Fruit fly (Drosophila melanogaster) whole organism, prepupa: ENCODE data around the gene Vps2.

Experiments
- Blimp-1 ChIP-seq: fragments of 200-800 bp; sonication (Bioruptor generic); optimal IDR thresholded peaks from 3 replicates; lab custom pipeline; 2017; ENCODE audit warnings: missing biosample characterization, missing genetic modification characterization, mild to moderate bottlenecking, moderate library complexity, missing genetic modification reagents
- CG10669 ChIP-seq: fragments of 200-800 bp; sonication (Bioruptor generic); optimal IDR thresholded peaks from 3 replicates; lab custom pipeline; 2018; ENCODE audit warnings: missing biosample characterization, mild to moderate bottlenecking, missing genetic modification characterization, moderate library complexity
- CG11294 ChIP-seq: fragments of 200-800 bp; sonication (Bioruptor generic); IDR thresholded peaks from 2 replicates; pipeline ENCODE4 v1.3.6; 2022; ENCODE audit warnings: missing biosample characterization, missing genetic modification characterization
- CG11762 ChIP-seq: fragments of 200-800 bp; sonication (Bioruptor generic); optimal IDR thresholded peaks from 3 replicates; lab custom pipeline; 2016; ENCODE audit warnings: missing biosample characterization, missing genetic modification characterization; ENCODE audit not compliant: insufficient read depth
- CG11902 ChIP-seq: fragments of 200-800 bp; sonication (Bioruptor generic); optimal IDR thresholded peaks from 3 replicates; lab custom pipeline; 2016; ENCODE audit warnings: missing biosample characterization, missing genetic modification characterization
- CG15336 ChIP-seq: fragments of 200-800 bp; sonication (Bioruptor generic); IDR thresholded peaks from 2 replicates; pipeline ENCODE4 v1.3.6; 2022; ENCODE audit warnings: missing biosample characterization, missing genetic modification characterization
- CG16779 ChIP-seq: fragments of 200-800 bp; sonication (Bioruptor generic); optimal IDR thresholded peaks from 3 replicates; lab custom pipeline; 2017; ENCODE audit warnings: missing biosample characterization, mild to moderate bottlenecking, missing genetic modification characterization
- CG3032 ChIP-seq: fragments of 200-800 bp; optimal IDR thresholded peaks from 2 replicates; lab custom pipeline; 2019; ENCODE audit warnings: missing biosample characterization, mild to moderate bottlenecking, missing genetic modification characterization, moderate library complexity
- CG31627 ChIP-seq: fragments of 200-800 bp; sonication (Bioruptor generic); optimal IDR thresholded peaks from 3 replicates; lab custom pipeline; 2016; ENCODE audit warnings: missing biosample characterization, missing genetic modification characterization
- CG32006 ChIP-seq: fragments of 200-800 bp; sonication (Bioruptor generic); optimal IDR thresholded peaks from 3 replicates; lab custom pipeline; 2017; ENCODE audit warnings: missing biosample characterization, mild to moderate bottlenecking, missing genetic modification characterization
- CG3919 ChIP-seq: fragments of 200-800 bp; sonication (Bioruptor generic); optimal IDR thresholded peaks from 3 replicates; lab custom pipeline; 2016; ENCODE audit warnings: missing biosample characterization, missing genetic modification characterization
- CG4318 ChIP-seq: fragments of 200-800 bp; sonication (Bioruptor generic); optimal IDR thresholded peaks from 3 replicates; lab custom pipeline; 2017; ENCODE audit warnings: missing biosample characterization, mild to moderate bottlenecking, missing genetic modification characterization
- CG6163 ChIP-seq: fragments of 200-800 bp; sonication (Bioruptor generic); IDR thresholded peaks from 3 replicates; pipeline ENCODE4 v1.3.6; 2022; ENCODE audit warnings: missing biosample characterization, missing genetic modification characterization
- CG6276 ChIP-seq: fragments of 200-800 bp; sonication (Bioruptor generic); optimal IDR thresholded peaks from 2 replicates; lab custom pipeline; 2017; ENCODE audit warnings: missing biosample characterization, mild to moderate bottlenecking, missing genetic modification characterization
- CG6792 ChIP-seq: fragments of 200-800 bp; sonication (Bioruptor generic); optimal IDR thresholded peaks from 3 replicates; lab custom pipeline; 2016; ENCODE audit warnings: missing biosample characterization, missing genetic modification characterization
- CG6808 ChIP-seq: fragments of 200-800 bp; sonication (Bioruptor generic); optimal IDR thresholded peaks from 3 replicates; lab custom pipeline; 2017; ENCODE audit warnings: missing biosample characterization, missing genetic modification characterization, mild to moderate bottlenecking, moderate library complexity, missing genetic modification reagents
- CG7368 ChIP-seq: fragments of 200-800 bp; sonication (Bioruptor generic); optimal IDR thresholded peaks from 3 replicates; lab custom pipeline; 2016; ENCODE audit warnings: missing biosample characterization, missing genetic modification characterization
- CG8119 ChIP-seq: fragments of 200-800 bp; sonication (Bioruptor generic); IDR thresholded peaks from 3 replicates; pipeline ENCODE4 v1.3.6; 2022; ENCODE audit warnings: missing biosample characterization, missing genetic modification characterization
- CG8319 ChIP-seq: fragments of 200-800 bp; sonication (Bioruptor generic); optimal IDR thresholded peaks from 3 replicates; lab custom pipeline; 2016; ENCODE audit warnings: missing biosample characterization, missing genetic modification characterization
- CG8632 ChIP-seq: fragments of 200-800 bp; sonication (Bioruptor generic); optimal IDR thresholded peaks from 3 replicates; lab custom pipeline; 2016; ENCODE audit warnings: missing biosample characterization, missing genetic modification characterization
- CG9139 ChIP-seq: fragments of 200-800 bp; sonication (Bioruptor generic); optimal IDR thresholded peaks from 3 replicates; lab custom pipeline; 2017; ENCODE audit warnings: missing biosample characterization, mild to moderate bottlenecking, missing genetic modification characterization
- Eip75B ChIP-seq: fragments of 200-800 bp; sonication (Bioruptor generic); optimal IDR thresholded peaks from 3 replicates; lab custom pipeline; 2016; ENCODE audit warnings: missing biosample characterization, missing genetic modification characterization
- Eip93F ChIP-seq: fragments of 200-800 bp; sonication (Bioruptor generic); optimal IDR thresholded peaks from 2 replicates; lab custom pipeline; 2016; ENCODE audit warnings: missing biosample characterization, mild to moderate bottlenecking, missing genetic modification characterization
- Gug ChIP-seq: fragments of 200-800 bp; sonication (Bioruptor generic); IDR thresholded peaks from 2 replicates; pipeline ENCODE4 v1.3.6; 2022; ENCODE audit warnings: missing biosample characterization, missing genetic modification characterization
- Hr38 ChIP-seq: sonication (Bioruptor generic); optimal IDR thresholded peaks from 2 replicates; lab custom pipeline; 2016; ENCODE audit warnings: missing biosample characterization, missing genetic modification characterization
- Hr39 ChIP-seq: fragments of 200-800 bp; sonication (Bioruptor generic); optimal IDR thresholded peaks from 2 replicates; lab custom pipeline; 2016; ENCODE audit warnings: missing biosample characterization, missing genetic modification characterization
- Lpt ChIP-seq: fragments of 200-800 bp; sonication (Bioruptor generic); optimal IDR thresholded peaks from 3 replicates; lab custom pipeline; 2016; ENCODE audit warnings: missing biosample characterization, missing genetic modification characterization
- Met ChIP-seq: fragments of 200-800 bp; sonication (Bioruptor generic); optimal IDR thresholded peaks from 3 replicates; lab custom pipeline; 2016; ENCODE audit warnings: missing biosample characterization, missing genetic modification characterization
- OdsH ChIP-seq: fragments of 200-800 bp; sonication (Bioruptor generic); optimal IDR thresholded peaks from 3 replicates; lab custom pipeline; 2016; ENCODE audit warnings: missing biosample characterization, missing genetic modification characterization
- Smox ChIP-seq: fragments of 200-800 bp; sonication (Bioruptor generic); optimal IDR thresholded peaks from 3 replicates; lab custom pipeline; 2016; ENCODE audit warnings: missing biosample characterization, missing genetic modification characterization
- Sox14 ChIP-seq: fragments of 200-800 bp; sonication (Bioruptor generic); optimal IDR thresholded peaks from 3 replicates; lab custom pipeline; 2016; ENCODE audit warnings: missing biosample characterization, missing genetic modification characterization
- cyc ChIP-seq: fragments of 200-800 bp; sonication (Bioruptor generic); optimal IDR thresholded peaks from 3 replicates; lab custom pipeline; 2016; ENCODE audit warnings: missing biosample characterization, missing genetic modification characterization
- eg ChIP-seq: fragments of 200-800 bp; sonication (Bioruptor generic); IDR thresholded peaks from 3 replicates; pipeline ENCODE4 v1.3.6; 2022; ENCODE audit warnings: missing biosample characterization, missing genetic modification characterization
- esn ChIP-seq: fragments of 200-800 bp; sonication (Bioruptor generic); optimal IDR thresholded peaks from 2 replicates; lab custom pipeline; 2016; ENCODE audit warnings: missing biosample characterization, mild to moderate bottlenecking, missing genetic modification characterization, moderate library complexity
- fd59A ChIP-seq: fragments of 200-800 bp; sonication (Bioruptor generic); optimal IDR thresholded peaks from 2 replicates; lab custom pipeline; 2017; ENCODE audit warnings: missing biosample characterization, mild to moderate bottlenecking, missing genetic modification characterization, missing genetic modification reagents
- fd85E ChIP-seq: fragments of 200-800 bp; sonication (Bioruptor generic); optimal IDR thresholded peaks from 3 replicates; lab custom pipeline; 2016; ENCODE audit warnings: missing biosample characterization, missing genetic modification characterization
- fkh ChIP-seq: fragments of 200-800 bp; sonication (Bioruptor generic); optimal IDR thresholded peaks from 3 replicates; lab custom pipeline; 2017; ENCODE audit warnings: missing biosample characterization, mild to moderate bottlenecking, missing genetic modification characterization, moderate library complexity
- lz ChIP-seq: fragments of 200-800 bp; sonication (Bioruptor generic); optimal IDR thresholded peaks from 3 replicates; lab custom pipeline; 2016; ENCODE audit warnings: missing biosample characterization, missing genetic modification characterization
- pdm3 ChIP-seq: fragments of 200-800 bp; sonication (Bioruptor generic); optimal IDR thresholded peaks from 3 replicates; lab custom pipeline; 2016; ENCODE audit warnings: missing biosample characterization, missing genetic modification characterization
- topi ChIP-seq: fragments of 200-800 bp; sonication (Bioruptor generic); optimal IDR thresholded peaks from 3 replicates; lab custom pipeline; 2016; ENCODE audit warnings: missing biosample characterization, missing genetic modification characterization

Gene Vps2

DNA sequence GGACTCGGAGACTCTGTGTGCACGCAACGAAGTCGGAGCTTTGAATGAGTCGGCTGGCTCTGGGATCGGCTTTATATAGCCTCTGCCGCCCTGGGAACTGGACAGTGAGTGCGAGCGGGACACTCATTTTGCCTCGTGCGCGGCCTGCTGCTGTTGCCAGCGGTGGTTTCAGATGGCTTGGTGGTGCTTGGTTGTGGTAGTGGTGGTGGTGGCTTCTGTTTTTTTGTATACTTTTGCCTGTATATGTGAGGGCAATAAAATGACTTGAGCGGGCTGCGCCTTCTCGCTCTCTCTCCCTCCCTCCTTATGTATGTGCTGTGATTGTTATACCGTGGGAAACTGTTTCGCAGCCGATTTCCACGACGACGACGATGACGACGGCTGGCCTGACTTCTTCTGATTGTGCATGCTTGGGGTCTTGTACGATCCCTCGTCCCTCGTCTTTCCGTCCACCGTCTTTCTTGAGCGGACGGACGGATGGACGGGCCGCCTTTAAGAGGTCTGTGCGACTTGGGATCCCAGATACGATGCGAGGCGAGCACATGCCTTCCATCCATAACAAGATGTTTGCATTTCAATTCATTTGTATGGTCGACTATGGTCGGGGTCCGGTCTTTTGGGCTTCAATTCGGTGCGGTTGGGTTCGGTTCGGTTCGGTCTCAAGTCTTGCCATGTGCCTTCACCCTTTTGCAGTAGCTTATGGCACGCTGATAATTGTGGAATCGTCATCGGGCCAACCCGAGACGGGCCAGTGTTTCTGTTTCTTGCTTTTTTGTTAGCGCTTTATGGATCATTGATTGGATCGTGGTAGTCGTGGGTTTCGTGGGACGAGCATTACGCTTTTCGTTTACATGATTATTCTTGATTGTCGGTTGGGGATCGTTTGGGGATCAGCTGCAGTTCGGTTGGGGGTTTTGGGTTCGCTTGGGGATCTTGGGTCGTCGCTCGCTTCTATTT lies 46.4 kb upstream of the Vps2 start (continued):
- TF ChIP-seq esn (GFP tag; lab: Kevin White, UChicago) (no peak), Blimp-1 (GFP tag; lab: Kevin White, UChicago) (peak; percentile 15), fd85E (GFP tag; lab: Kevin White, UChicago) (no peak), CG11294 (GFP tag; lab: Robert Waterston, UW) (no peak), CG8632 (GFP tag; lab: Kevin White, UChicago) (no peak), Smox (GFP tag; lab: Kevin White, UChicago) (peak; percentile 25), CG9139 (GFP tag; lab: Kevin White, UChicago) (peak; percentile 69), OdsH (GFP tag; lab: Kevin White, UChicago) (no peak), eg (peak; percentile 71), CG15336 (peak; percentile 58), Gug (GFP tag; lab: Robert Waterston, UW) (0 out of 2 replicates have a peak, but pooled peaks have one; percentile 29), CG3032 (tag; lab: Kevin White, UChicago) (peak; percentile 44), CG3919 (GFP tag; lab: Kevin White, UChicago) (peak; percentile 18), Hr38 (GFP tag; lab: Kevin White, UChicago) (no peak), CG6163 (GFP tag; lab: Robert Waterston, UW) (peak; percentile 33; the same call in 1 of the 3 replicates), Eip93F (GFP tag; lab: Kevin White, UChicago) (peak; percentile 15), CG32006 (GFP tag; lab: Kevin White, UChicago) (no peak), CG11762 (GFP tag; lab: Kevin White, UChicago) (no peak), Sox14 (GFP tag; lab: Kevin White, UChicago) (peak; percentile 12), CG6792 (GFP tag; lab: Kevin White, UChicago) (no peak), CG6276 (GFP tag; lab: Kevin White, UChicago) (peak; percentile 61), Met (GFP tag; lab: Kevin White, UChicago) (peak; percentile 60)
- TF ChIP-seq, all 60 proteins: peak for 34

DNA sequence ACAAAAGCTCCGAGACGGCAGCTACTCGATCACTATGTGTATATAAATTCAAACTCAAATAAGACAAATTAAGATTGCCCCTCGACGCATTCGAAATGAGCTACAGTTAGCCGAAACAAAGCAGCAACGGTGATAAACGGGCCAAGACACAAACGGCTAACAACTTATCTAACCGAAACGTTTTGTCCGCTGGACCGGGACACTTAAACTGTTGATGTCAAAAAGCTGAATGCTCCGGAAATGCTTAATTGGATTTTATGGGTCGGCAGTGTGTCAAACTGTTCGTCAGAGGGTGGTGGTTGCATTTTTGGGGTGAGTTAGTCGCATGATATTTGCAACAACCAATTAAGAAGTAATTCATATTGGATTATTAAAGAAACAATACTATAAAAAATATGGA lies 45.3 kb upstream of the Vps2 start:
- TF ChIP-seq fkh (GFP tag; lab: Kevin White, UChicago) (no peak), CG7368 (GFP tag; lab: Kevin White, UChicago) (no peak), Gug (GFP tag; lab: Robert Waterston, UW) (no peak), Hr39 (GFP tag; lab: Kevin White, UChicago) (no peak), CG10669 (no peak), topi (GFP tag; lab: Kevin White, UChicago) (no peak)
- TF ChIP-seq, all 60 proteins: peak for 0

- TF ChIP-seq Eip75B (GFP tag; lab: Kevin White, UChicago) (peak; percentile 21), CG7368 (GFP tag; lab: Kevin White, UChicago) (no peak), Smox (GFP tag; lab: Kevin White, UChicago) (peak; percentile 43), CG10669 (peak; percentile 71), CG31627 (peak; percentile 46), esn (GFP tag; lab: Kevin White, UChicago) (peak; percentile 40), topi (GFP tag; lab: Kevin White, UChicago) (peak; percentile 51), CG6792 (GFP tag; lab: Kevin White, UChicago) (peak; percentile 29), CG9139 (GFP tag; lab: Kevin White, UChicago) (peak; percentile 88), CG32006 (GFP tag; lab: Kevin White, UChicago) (peak; percentile 43), Lpt (GFP tag; lab: Kevin White, UChicago) (peak; percentile 50), fd85E (GFP tag; lab: Kevin White, UChicago) (peak; percentile 9), Met (GFP tag; lab: Kevin White, UChicago) (peak; percentile 91), fkh (GFP tag; lab: Kevin White, UChicago) (peak; percentile 8), CG8119 (GFP tag; lab: Robert Waterston, UW) (peak; percentile 69), Hr39 (GFP tag; lab: Kevin White, UChicago) (peak; percentile 27), CG8319 (peak; percentile 38), lz (no peak), CG16779 (tag; lab: Kevin White, UChicago) (peak; percentile 45), fd59A (peak; percentile 39), pdm3 (GFP tag; lab: Kevin White, UChicago) (peak; percentile 42), CG11902 (GFP tag; lab: Kevin White, UChicago) (no peak), CG4318 (GFP tag; lab: Kevin White, UChicago) (no peak), CG6276 (GFP tag; lab: Kevin White, UChicago) (peak; percentile 51), cyc (GFP tag; lab: Kevin White, UChicago) (peak; percentile 39), CG6808 (GFP tag; lab: Kevin White, UChicago) (peak; percentile 71), Eip93F (GFP tag; lab: Kevin White, UChicago) (no peak)
These were observed 44.4 kb upstream of the Vps2 start for dm6 chr3R:26007964-26008868.
